Fruit fly (Drosophila melanogaster) S2 (cell line): ENCODE data around the gene CG33489.

Source experiments
- CG8478 ChIP-seq: fragments of >200 bp; optimal IDR thresholded peaks from 2 replicates; lab custom pipeline; 2018
- CTCF ChIP-seq, 2 experiments: fragments of >200 bp; optimal IDR thresholded peaks; 2 replicates each; lab custom pipeline; 2018

- TF ChIP-seq CG8478 (no peak), CTCF (optimal IDR thresholded peaks at IDR 0.05; lab: Kevin White, UChicago) (no peak)
These were observed 37.1 kb downstream of the CG33489 start for dm6 chr3L:11539511-11540329.
